Fruit fly (Drosophila melanogaster): ENCODE data around the gene Rcc1.

Gene Rcc1

DNA sequence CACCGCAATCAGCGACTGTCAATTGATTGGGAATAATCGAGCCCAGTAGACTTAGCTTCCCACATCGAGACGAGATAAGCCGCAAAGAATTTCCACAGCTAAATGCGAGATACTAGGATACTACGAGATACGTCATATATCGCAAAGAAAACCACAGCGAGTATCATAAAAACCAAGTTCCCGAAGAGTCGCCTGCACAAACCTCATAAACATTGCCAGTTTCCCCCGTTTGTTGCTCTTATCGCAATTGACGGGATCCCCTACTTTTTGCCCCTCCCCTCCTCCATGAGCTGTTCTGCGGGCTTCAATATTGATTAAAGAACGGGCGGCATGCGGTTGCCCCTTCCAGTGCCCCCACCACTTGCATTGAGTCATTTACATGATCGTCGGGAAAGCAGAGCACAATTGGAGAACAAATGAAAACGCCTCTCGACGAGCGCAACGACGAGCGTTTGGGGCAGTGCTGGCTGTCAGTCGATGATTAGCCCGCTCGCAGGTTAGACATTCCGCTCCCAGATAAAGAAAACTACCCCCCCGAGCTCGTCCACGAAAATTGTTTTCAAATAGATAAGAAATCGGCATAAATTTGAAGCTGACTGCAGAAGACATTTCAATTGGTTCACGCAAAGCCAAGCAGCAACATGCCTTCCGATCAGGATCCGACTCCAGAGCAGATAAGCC is 10.4 kb downstream of the Rcc1 start, which contains the start of gene CG32407 (continued):
- TF ChIP-seq gro (GFP tag; optimal IDR thresholded peaks at IDR 0.05) = no peak
- no peak for TF ChIP-seq CG4282 (GFP tag; optimal IDR thresholded peaks at IDR 0.05)
- no peak for TF ChIP-seq CG6765 (GFP tag; optimal IDR thresholded peaks at IDR 0.05)
- TF ChIP-seq Med (GFP tag) = peak; percentile 47
- no peak for TF ChIP-seq ham (GFP tag; IDR thresholded peaks at IDR 0.05)
- no peak for TF ChIP-seq nom (GFP tag; optimal IDR thresholded peaks at IDR 0.05)
- TF ChIP-seq CG15514 (GFP tag; optimal IDR thresholded peaks at IDR 0.05) = no peak
- TF ChIP-seq CG4328 (GFP tag; optimal IDR thresholded peaks at IDR 0.05) = no peak
- peak; percentile 30 for TF ChIP-seq CG34376 (GFP tag; optimal IDR thresholded peaks at IDR 0.05)
- no peak for TF ChIP-seq peb (GFP tag; IDR thresholded peaks at IDR 0.05)
- no peak for TF ChIP-seq dysf (GFP tag; IDR thresholded peaks at IDR 0.05)
- peak; percentile 27 for TF ChIP-seq wek (GFP tag; optimal IDR thresholded peaks at IDR 0.05)
- no peak for TF ChIP-seq Dip3 (GFP tag; optimal IDR thresholded peaks at IDR 0.05)
- TF ChIP-seq Mrtf (GFP tag; IDR thresholded peaks at IDR 0.05) = no peak
- no peak for TF ChIP-seq CG33213 (GFP tag; optimal IDR thresholded peaks at IDR 0.05)
- TF ChIP-seq Camta (GFP tag; optimal IDR thresholded peaks at IDR 0.05) = no peak
- TF ChIP-seq mirr (GFP tag; optimal IDR thresholded peaks at IDR 0.05) = peak; percentile 53
- TF ChIP-seq phol (tag; optimal IDR thresholded peaks at IDR 0.05) = no peak
- no peak for TF ChIP-seq shn (GFP tag; optimal IDR thresholded peaks at IDR 0.05)

DNA sequence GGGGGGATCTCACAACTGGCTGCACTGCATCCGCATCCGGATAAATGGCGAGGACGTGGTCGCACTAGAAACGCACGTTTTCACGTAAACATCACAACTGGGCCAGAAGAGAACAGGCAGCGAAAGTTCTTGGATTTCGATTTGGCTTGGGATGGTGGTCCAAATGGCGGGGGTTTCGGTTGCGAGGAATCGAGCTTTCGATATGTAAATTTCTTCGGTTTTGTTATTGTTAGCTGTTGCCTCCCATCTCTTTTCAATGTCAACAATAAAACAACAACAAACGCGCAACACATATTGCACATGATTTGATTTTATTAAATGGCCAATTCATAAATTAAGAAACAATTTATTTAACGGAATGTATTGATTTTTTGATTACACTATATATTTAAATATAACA is 11.4 kb downstream of the Rcc1 start, which contains the start of gene PXo:
Gene PXo, minus strand, starts transcription at position 101 of the 400 bp plus-strand sequence.
- TF ChIP-seq CG12769 (tag; optimal IDR thresholded peaks at IDR 0.05) = peak; percentile 10
- no peak for TF ChIP-seq Mad (GFP tag; optimal IDR thresholded peaks at IDR 0.05)
- TF ChIP-seq Abd-B (GFP tag; optimal IDR thresholded peaks at IDR 0.05) = no peak
- no peak for TF ChIP-seq peb (GFP tag; IDR thresholded peaks at IDR 0.05)
- peak in 1 of 2 experiments; percentile 31 for TF ChIP-seq crp (GFP tag; optimal IDR thresholded peaks at IDR 0.05)
- TF ChIP-seq B-H1 (GFP tag; IDR thresholded peaks at IDR 0.05) = no peak
- peak; percentile 1 for TF ChIP-seq MESR4 (GFP tag; optimal IDR thresholded peaks at IDR 0.05)
- TF ChIP-seq CG34224 (GFP tag; IDR thresholded peaks at IDR 0.05; ENCODE audit: partially characterized antibody) = no peak
- peak; percentile 67 for TF ChIP-seq crol (GFP tag; IDR thresholded peaks at IDR 0.05)

- TF ChIP-seq Hmr (GFP tag; optimal IDR thresholded peaks at IDR 0.05) = peak; percentile 14
- peak; percentile 4 for TF ChIP-seq CG10543 (GFP tag; optimal IDR thresholded peaks at IDR 0.05)
- TF ChIP-seq ewg (GFP tag; optimal IDR thresholded peaks at IDR 0.05) = peak; percentile 86
- TF ChIP-seq oc (tag; optimal IDR thresholded peaks at IDR 0.05) = no peak
- TF ChIP-seq gce (GFP tag; IDR thresholded peaks at IDR 0.05) = no peak
- TF ChIP-seq HLH54F (GFP tag; optimal IDR thresholded peaks at IDR 0.05) = no peak
- TF ChIP-seq gem (tag; optimal IDR thresholded peaks at IDR 0.05) = no peak
- TF ChIP-seq Blimp-1 (GFP tag; optimal IDR thresholded peaks at IDR 0.05) = peak; percentile 22
- TF ChIP-seq crp (GFP tag; optimal IDR thresholded peaks at IDR 0.05) = peak in 1 of 2 experiments; percentile 71
- peak; percentile 47 for TF ChIP-seq CG11696 (GFP tag; IDR thresholded peaks at IDR 0.05)
- TF ChIP-seq lbe (GFP tag; optimal IDR thresholded peaks at IDR 0.05) = no peak
- peak; percentile 35 for TF ChIP-seq CG8388 (GFP tag; optimal IDR thresholded peaks at IDR 0.05)
- TF ChIP-seq pzg (GFP tag; optimal IDR thresholded peaks at IDR 0.05) = peak; percentile 13
- peak; percentile 35 for TF ChIP-seq YL-1 (GFP tag; optimal IDR thresholded peaks at IDR 0.05)
- TF ChIP-seq chinmo (GFP tag; IDR thresholded peaks at IDR 0.05; ENCODE audit: partially characterized antibody) = no peak
- TF ChIP-seq knrl (GFP tag; IDR thresholded peaks at IDR 0.05; ENCODE audit: partially characterized antibody) = peak; percentile 23; the same call in 1 of the 3 replicates
- 0 out of 3 replicates have a peak, but pooled peaks have one; percentile 34 for TF ChIP-seq CG11695 (GFP tag; IDR thresholded peaks at IDR 0.05)
- TF ChIP-seq jumu (GFP tag; optimal IDR thresholded peaks at IDR 0.05) = no peak
- TF ChIP-seq Oli (tag; optimal IDR thresholded peaks at IDR 0.05) = peak; percentile 4
- peak; percentile 21 for TF ChIP-seq PHDP (tag; optimal IDR thresholded peaks at IDR 0.05)
- TF ChIP-seq cwo (GFP tag; optimal IDR thresholded peaks at IDR 0.05) = peak; percentile 0
Observed at dm6 chr3L:5920778-5921177, 11.8 kb downstream of the Rcc1 start.

Measured in whole organism, embryonic.